Worm (Caenorhabditis elegans): ENCODE results near the gene afmd-1.

The afmd-1 gene

DNA sequence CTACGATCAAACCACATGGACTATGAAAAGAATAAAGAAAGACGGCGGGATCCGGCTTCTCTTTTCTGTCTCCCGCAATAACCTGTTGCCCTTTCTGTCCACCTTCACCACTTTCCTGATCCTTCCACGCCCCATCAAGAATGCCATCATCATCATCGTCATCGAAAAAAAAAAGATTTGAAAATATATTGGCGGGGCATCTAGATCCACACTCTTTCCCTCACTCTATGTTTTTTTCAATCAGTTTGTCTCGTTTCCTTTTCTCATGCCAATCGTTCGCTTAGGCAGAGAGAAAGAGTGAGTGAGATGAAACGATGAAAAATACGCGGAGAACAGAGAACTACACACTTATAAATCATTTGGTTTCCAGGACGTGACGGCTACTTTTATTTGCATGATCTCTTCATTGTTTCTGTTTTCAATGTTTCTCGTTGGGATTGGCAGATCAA lies 10.4 kb upstream of the afmd-1 start (continued):
- TF ChIP-seq grh-1 (GFP tag; IDR thresholded peaks at IDR 0.05), result no peak
- no peak for TF ChIP-seq alr-1 (tag; optimal IDR thresholded peaks at IDR 0.05; ENCODE audit: borderline replicate concordance)
- TF ChIP-seq dpl-1 (GFP tag; optimal IDR thresholded peaks at IDR 0.05), result no peak
- no peak for TF ChIP-seq tbx-2 (tag; optimal IDR thresholded peaks at IDR 0.05)
- no peak for TF ChIP-seq unc-86 (tag; optimal IDR thresholded peaks at IDR 0.05)
- no peak for TF ChIP-seq lin-39 (tag; optimal IDR thresholded peaks at IDR 0.05)
- no peak for TF ChIP-seq lin-13 (GFP tag; optimal IDR thresholded peaks at IDR 0.05)
- TF ChIP-seq hpl-2 (GFP tag; optimal IDR thresholded peaks at IDR 0.05), result no peak
- no peak for TF ChIP-seq fos-1 (tag; optimal IDR thresholded peaks at IDR 0.05)
- no peak for TF ChIP-seq mdl-1 (tag; optimal IDR thresholded peaks at IDR 0.05)
- TF ChIP-seq snpc-4 (tag; optimal IDR thresholded peaks at IDR 0.05), result no peak
- peak; percentile 34 for TF ChIP-seq snu-23 (GFP tag; optimal IDR thresholded peaks at IDR 0.05)
- no peak for TF ChIP-seq fkh-4 (tag; optimal IDR thresholded peaks at IDR 0.05; ENCODE audit: borderline replicate concordance)
- no peak for TF ChIP-seq efl-1 (optimal IDR thresholded peaks at IDR 0.05)
- no peak for TF ChIP-seq efl-1 (GFP tag; optimal IDR thresholded peaks at IDR 0.05 in 1 of 2)
- TF ChIP-seq mab-9 (GFP tag; IDR thresholded peaks at IDR 0.05), result no peak
- no peak for TF ChIP-seq nhr-28 (tag; optimal IDR thresholded peaks at IDR 0.05)
- TF ChIP-seq nhr-20 (tag; optimal IDR thresholded peaks at IDR 0.05), result peak; percentile 17
- TF ChIP-seq nhr-90 (tag; optimal IDR thresholded peaks at IDR 0.05; ENCODE audit: poor library complexity), result no peak
- no peak for TF ChIP-seq ceh-63 (GFP tag; optimal IDR thresholded peaks at IDR 0.05)
- TF ChIP-seq aly-2 (tag; optimal IDR thresholded peaks at IDR 0.05), result no peak
- peak in 2 of 6 experiments; percentile 3 to 7 for TF ChIP-seq elt-3 (tag; optimal IDR thresholded peaks at IDR 0.05)
- no peak for TF ChIP-seq ztf-4 (tag; optimal IDR thresholded peaks at IDR 0.05)
- TF ChIP-seq ceh-8 (GFP tag; optimal IDR thresholded peaks at IDR 0.05), result no peak
- no peak for TF ChIP-seq sptf-1 (tag; optimal IDR thresholded peaks at IDR 0.05)
- no peak for TF ChIP-seq nhr-76 (tag; optimal IDR thresholded peaks at IDR 0.05)
- peak; percentile 29 for TF ChIP-seq mep-1 (tag; optimal IDR thresholded peaks at IDR 0.05)
- no peak for TF ChIP-seq C34B4.2 (tag; optimal IDR thresholded peaks at IDR 0.05)

DNA sequence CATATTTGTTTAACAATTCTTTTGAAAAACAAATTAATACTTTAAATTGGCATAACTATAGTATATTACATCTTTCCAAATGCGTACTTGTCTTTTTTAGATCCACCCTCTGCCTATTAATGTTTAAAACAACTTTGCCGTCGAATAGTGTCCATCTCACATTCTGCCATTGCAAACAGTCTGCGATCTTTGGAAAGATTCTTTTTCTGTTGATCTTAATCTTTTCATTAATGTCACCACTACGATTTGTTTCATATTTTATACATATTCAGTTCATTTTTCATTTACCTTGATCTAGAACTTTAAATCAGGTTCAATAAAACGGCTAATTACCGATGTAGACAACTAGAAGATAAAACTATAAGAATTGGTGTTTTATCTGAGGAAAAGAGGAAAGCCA lies 9.4 kb upstream of the afmd-1 start:
- TF ChIP-seq nhr-85 (tag), result peak; percentile 16
- TF ChIP-seq fos-1 (tag; optimal IDR thresholded peaks at IDR 0.05), result no peak
- TF ChIP-seq tlp-1 (tag; optimal IDR thresholded peaks at IDR 0.05), result no peak
- no peak for TF ChIP-seq pag-3 (tag; optimal IDR thresholded peaks at IDR 0.05; ENCODE audit: borderline replicate concordance, insufficient read depth)
- no peak for TF ChIP-seq nhr-19 (GFP tag; conservative IDR thresholded peaks at IDR 0.05)

DNA sequence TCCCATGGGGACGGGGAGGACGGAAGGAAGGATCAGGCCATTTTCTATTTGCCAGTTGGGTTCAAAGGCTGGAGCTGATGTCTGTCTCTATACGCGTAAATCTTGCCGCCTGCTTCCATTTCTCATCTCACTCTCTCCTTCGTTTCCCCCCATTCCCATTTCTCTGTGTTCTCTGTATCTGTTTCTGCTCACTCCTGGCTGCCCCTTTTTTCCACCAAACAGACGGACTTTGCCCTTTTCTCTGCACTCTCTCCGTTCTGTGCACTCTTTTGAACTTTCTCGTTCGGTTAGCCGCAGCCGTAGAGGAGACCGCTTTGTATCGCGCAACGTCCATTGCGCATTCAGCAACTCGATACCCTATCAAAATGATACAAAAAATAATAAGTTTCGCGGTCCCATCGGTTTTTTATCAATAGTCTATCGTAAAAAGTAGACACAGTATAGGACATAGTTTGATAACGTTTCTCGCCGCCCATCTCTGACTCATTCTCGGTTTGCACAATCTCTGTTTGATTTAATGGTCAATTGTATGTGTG lies 8.6 kb upstream of the afmd-1 start:
- TF ChIP-seq zip-4 (GFP tag; optimal IDR thresholded peaks at IDR 0.05) (no peak), hpl-2 (GFP tag; optimal IDR thresholded peaks at IDR 0.05) (no peak), Y116A8C.19 (tag; optimal IDR thresholded peaks at IDR 0.05; ENCODE audit: borderline replicate concordance) (no peak), zag-1 (tag; optimal IDR thresholded peaks at IDR 0.05) (no peak), dpl-1 (GFP tag; optimal IDR thresholded peaks at IDR 0.05) (peak; percentile 15 to 37 (median 18)), nhr-47 (tag; optimal IDR thresholded peaks at IDR 0.05) (peak; percentile 57), nhr-84 (tag; optimal IDR thresholded peaks at IDR 0.05) (no peak), nhr-237 (tag; optimal IDR thresholded peaks at IDR 0.05) (no peak), C04F5.9 (tag; optimal IDR thresholded peaks at IDR 0.05) (no peak), pag-3 (tag; optimal IDR thresholded peaks at IDR 0.05; ENCODE audit: borderline replicate concordance, insufficient read depth) (no peak), ceh-8 (GFP tag; optimal IDR thresholded peaks at IDR 0.05) (no peak), nhr-76 (tag; optimal IDR thresholded peaks at IDR 0.05) (no peak), egl-27 (tag; optimal IDR thresholded peaks at IDR 0.05) (peak in 1 of 2 experiments; percentile 15), pqm-1 (tag; optimal IDR thresholded peaks at IDR 0.05) (no peak), lin-14 (GFP tag; optimal IDR thresholded peaks at IDR 0.05) (peak; percentile 90), nhr-71 (tag; optimal IDR thresholded peaks at IDR 0.05) (peak; percentile 81), nhr-20 (tag; optimal IDR thresholded peaks at IDR 0.05) (peak; percentile 71), blmp-1 (tag; optimal IDR thresholded peaks at IDR 0.05) (peak; percentile 56), tbx-2 (tag; optimal IDR thresholded peaks at IDR 0.05) (peak; percentile 59), tlp-1 (tag; optimal IDR thresholded peaks at IDR 0.05) (no peak), isw-1 (GFP tag; IDR thresholded peaks at IDR 0.05) (no peak), irx-1 (tag; optimal IDR thresholded peaks at IDR 0.05) (peak; percentile 49), vab-15 (tag; optimal IDR thresholded peaks at IDR 0.05) (no peak), mdl-1 (tag; optimal IDR thresholded peaks at IDR 0.05) (peak in 1 of 2 experiments; percentile 47), alr-1 (tag; optimal IDR thresholded peaks at IDR 0.05; ENCODE audit: borderline replicate concordance) (no peak), unc-130 (tag; optimal IDR thresholded peaks at IDR 0.05) (peak; percentile 0), sup-37 (GFP tag; optimal IDR thresholded peaks at IDR 0.05) (no peak)
